Fruit fly (Drosophila melanogaster): ENCODE measurements around the gene ttk.

Gene ttk

dm6 chr3R:31738060-31738619 lies 24.5 kb downstream of the ttk start, which contains the start of gene eEF1alpha2:
Gene eEF1alpha2 (plus strand): TSS chr3R:31738468.
- no peak for TF ChIP-seq CG8301 (tag; optimal IDR thresholded peaks at IDR 0.05)
- no peak for TF ChIP-seq D1 (tag; optimal IDR thresholded peaks at IDR 0.05)
- TF ChIP-seq CG34367 (tag; optimal IDR thresholded peaks at IDR 0.05), result no peak
- TF ChIP-seq Pif1A (GFP tag; optimal IDR thresholded peaks at IDR 0.05), result no peak
- no peak for TF ChIP-seq CG13204 (GFP tag; optimal IDR thresholded peaks at IDR 0.05)
- no peak for TF ChIP-seq Snoo (tag; optimal IDR thresholded peaks at IDR 0.05)
- TF ChIP-seq CG4496 (GFP tag; IDR thresholded peaks at IDR 0.05), result no peak
- TF ChIP-seq fd96Ca (GFP tag; IDR thresholded peaks at IDR 0.05), result no peak
- no peak for TF ChIP-seq CG15710 (tag; optimal IDR thresholded peaks at IDR 0.05)
- no peak for TF ChIP-seq CG14655 (GFP tag; optimal IDR thresholded peaks at IDR 0.05)
- TF ChIP-seq CG10348 (GFP tag; IDR thresholded peaks at IDR 0.05), result no peak
- no peak for TF ChIP-seq CG8159 (tag; optimal IDR thresholded peaks at IDR 0.05)
- TF ChIP-seq CG32121 (GFP tag; IDR thresholded peaks at IDR 0.05), result no peak
- TF ChIP-seq CG9948 (tag; optimal IDR thresholded peaks at IDR 0.05), result no peak
- no peak for TF ChIP-seq Pif1B (GFP tag; optimal IDR thresholded peaks at IDR 0.05)
- no peak for TF ChIP-seq rn (GFP tag; IDR thresholded peaks at IDR 0.05)
- no peak for TF ChIP-seq CG12605 (GFP tag; IDR thresholded peaks at IDR 0.05)
- TF ChIP-seq EcR (GFP tag; optimal IDR thresholded peaks at IDR 0.05), result no peak

dm6 chr3R:31739067-31739786 lies 25.6 kb downstream of the ttk start:
- peak; percentile 66 for TF ChIP-seq CG32121 (GFP tag; IDR thresholded peaks at IDR 0.05)
- 0 out of 2 replicates have a peak, but pooled peaks have one; percentile 30 for TF ChIP-seq Ets98B (GFP tag; IDR thresholded peaks at IDR 0.05)
- TF ChIP-seq CG14655 (GFP tag; optimal IDR thresholded peaks at IDR 0.05), result no peak
- TF ChIP-seq fd96Ca (GFP tag; IDR thresholded peaks at IDR 0.05), result no peak

- TF ChIP-seq CG4496 (GFP tag; IDR thresholded peaks at IDR 0.05) (peak; percentile 46; the same call in 1 of the 3 replicates), EcR (GFP tag; optimal IDR thresholded peaks at IDR 0.05) (no peak), CG15710 (tag; optimal IDR thresholded peaks at IDR 0.05) (peak; percentile 8), fd96Ca (GFP tag; IDR thresholded peaks at IDR 0.05) (0 out of 3 replicates have a peak, but pooled peaks have one; percentile 40)
Measured at dm6 chr3R:31741278-31741677, 27.6 kb downstream of the ttk start.

dm6 chr3R:31743279-31743678 lies 29.6 kb downstream of the ttk start, which contains the start of gene Tbca:
Gene Tbca (plus strand): TSS chr3R:31743490.
- TF ChIP-seq CG12605 (GFP tag; IDR thresholded peaks at IDR 0.05) (0 out of 2 replicates have a peak, but pooled peaks have one; percentile 8), CG4496 (GFP tag; IDR thresholded peaks at IDR 0.05) (peak; percentile 61; the same call in 2 of the 3 replicates), Pif1B (GFP tag; optimal IDR thresholded peaks at IDR 0.05) (no peak), CG9948 (tag; optimal IDR thresholded peaks at IDR 0.05) (no peak), CG10348 (GFP tag; IDR thresholded peaks at IDR 0.05) (no peak), D1 (tag; optimal IDR thresholded peaks at IDR 0.05) (no peak), CG17806 (tag; optimal IDR thresholded peaks at IDR 0.05) (peak; percentile 11), CG13204 (GFP tag; optimal IDR thresholded peaks at IDR 0.05) (no peak), CG15710 (tag; optimal IDR thresholded peaks at IDR 0.05) (no peak), CG14655 (GFP tag; optimal IDR thresholded peaks at IDR 0.05) (no peak), fd96Ca (GFP tag; IDR thresholded peaks at IDR 0.05) (no peak), gl (tag; optimal IDR thresholded peaks at IDR 0.05) (peak; percentile 49)

- peak; percentile 23; the same call in 1 of the 2 replicates for TF ChIP-seq CG12605 (GFP tag; IDR thresholded peaks at IDR 0.05)
- TF ChIP-seq fd96Ca (GFP tag; IDR thresholded peaks at IDR 0.05), result peak; percentile 83
- no peak for TF ChIP-seq CG13204 (GFP tag; optimal IDR thresholded peaks at IDR 0.05)
- TF ChIP-seq CG9948 (tag; optimal IDR thresholded peaks at IDR 0.05), result peak; percentile 24
- TF ChIP-seq CG34367 (tag; optimal IDR thresholded peaks at IDR 0.05), result peak; percentile 21
- peak; percentile 51 for TF ChIP-seq CG15710 (tag; optimal IDR thresholded peaks at IDR 0.05)
- TF ChIP-seq Pif1A (GFP tag; optimal IDR thresholded peaks at IDR 0.05), result peak; percentile 62
- TF ChIP-seq CG14655 (GFP tag; optimal IDR thresholded peaks at IDR 0.05), result no peak
- TF ChIP-seq CG17806 (tag; optimal IDR thresholded peaks at IDR 0.05), result peak; percentile 43
- peak; percentile 88 for TF ChIP-seq CG4496 (GFP tag; IDR thresholded peaks at IDR 0.05)
- no peak for TF ChIP-seq gl (tag; optimal IDR thresholded peaks at IDR 0.05)
- peak; percentile 52; the same call in 1 of the 2 replicates for TF ChIP-seq rn (GFP tag; IDR thresholded peaks at IDR 0.05)
- no peak for TF ChIP-seq CG10348 (GFP tag; IDR thresholded peaks at IDR 0.05)
- TF ChIP-seq Snoo (tag; optimal IDR thresholded peaks at IDR 0.05), result peak; percentile 65
- TF ChIP-seq CG8159 (tag; optimal IDR thresholded peaks at IDR 0.05), result peak; percentile 54
- peak; percentile 70 for TF ChIP-seq Ets98B (GFP tag; IDR thresholded peaks at IDR 0.05)
- TF ChIP-seq EcR (GFP tag; optimal IDR thresholded peaks at IDR 0.05), result no peak
- no peak for TF ChIP-seq D1 (tag; optimal IDR thresholded peaks at IDR 0.05)
- peak; percentile 75 for TF ChIP-seq Pif1B (GFP tag; optimal IDR thresholded peaks at IDR 0.05)
- peak; percentile 51 for TF ChIP-seq CG32121 (GFP tag; IDR thresholded peaks at IDR 0.05)
- peak; percentile 40 for TF ChIP-seq CG8301 (tag; optimal IDR thresholded peaks at IDR 0.05)
Measured at dm6 chr3R:31744044-31744652, 30.5 kb downstream of the ttk start, which contains the start of gene CG1896. Gene CG1896 (plus strand): TSS chr3R:31744282.
